Fruit fly (Drosophila melanogaster) whole organism, embryonic: ENCODE results near the gene bmm.

Source experiments
- Asciz ChIP-seq: fragments of 200-800 bp; sonication (Bioruptor generic); optimal IDR thresholded peaks from 2 replicates; lab custom pipeline; 2017; ENCODE audit warnings: missing biosample characterization, mild to moderate bottlenecking, missing genetic modification characterization, missing genetic modification reagents
- CG10654 ChIP-seq: fragments of 200-800 bp; sonication (Bioruptor generic); optimal IDR thresholded peaks from 2 replicates; lab custom pipeline; 2016; ENCODE audit warnings: missing biosample characterization, missing genetic modification characterization
- CG11695 ChIP-seq: fragments of 200-800 bp; sonication (Bioruptor generic); IDR thresholded peaks from 3 replicates; pipeline ENCODE4 v1.3.6; 2022; ENCODE audit warnings: missing biosample characterization, missing genetic modification characterization
- CG12071 ChIP-seq: fragments of 200-800 bp; sonication (Bioruptor generic); optimal IDR thresholded peaks from 3 replicates; lab custom pipeline; 2018; ENCODE audit warnings: missing biosample characterization, mild to moderate bottlenecking, missing genetic modification characterization
- CG12769 ChIP-seq: fragments of 200-800 bp; sonication (Bioruptor generic); optimal IDR thresholded peaks from 2 replicates; lab custom pipeline; 2019; ENCODE audit warnings: missing biosample characterization, mild to moderate bottlenecking, missing genetic modification characterization, moderate library complexity
- CG1602 ChIP-seq: fragments of 200-800 bp; sonication (Bioruptor generic); optimal IDR thresholded peaks from 3 replicates; lab custom pipeline; 2016; ENCODE audit warnings: missing biosample characterization, missing genetic modification characterization
- CG1647 ChIP-seq: fragments of 200-800 bp; sonication (Bioruptor generic); optimal IDR thresholded peaks from 3 replicates; lab custom pipeline; 2016; ENCODE audit warnings: missing biosample characterization, missing genetic modification characterization
- CG17361 ChIP-seq: fragments of 200-800 bp; sonication (Bioruptor generic); IDR thresholded peaks from 3 replicates; pipeline ENCODE4 v1.3.6; 2022; ENCODE audit warnings: missing biosample characterization, missing genetic modification characterization
- CG18599 ChIP-seq: fragments of 200-800 bp; sonication (Bioruptor generic); optimal IDR thresholded peaks from 3 replicates; lab custom pipeline; 2017; ENCODE audit warnings: missing biosample characterization, missing genetic modification characterization, mild to moderate bottlenecking, moderate library complexity, missing genetic modification reagents
- CG31388 ChIP-seq: fragments of 200-800 bp; sonication (Bioruptor generic); optimal IDR thresholded peaks from 2 replicates; lab custom pipeline; 2016; ENCODE audit warnings: missing biosample characterization, missing genetic modification characterization
- CG43689 ChIP-seq: fragments of 200-800 bp; sonication (Bioruptor generic); IDR thresholded peaks from 2 replicates; pipeline ENCODE4 v1.3.6; 2022; ENCODE audit warnings: missing biosample characterization, missing genetic modification characterization
- CG5245 ChIP-seq: fragments of 200-800 bp; sonication (Bioruptor generic); optimal IDR thresholded peaks from 3 replicates; lab custom pipeline; 2016; ENCODE audit warnings: missing biosample characterization, missing genetic modification characterization
- CG6654 ChIP-seq: fragments of 200-800 bp; sonication (Bioruptor generic); optimal IDR thresholded peaks from 2 replicates; lab custom pipeline; 2017; ENCODE audit warnings: missing biosample characterization, mild to moderate bottlenecking, missing genetic modification characterization
- CG6683 ChIP-seq: fragments of 200-800 bp; sonication (Bioruptor generic); optimal IDR thresholded peaks from 2 replicates; lab custom pipeline; 2017; ENCODE audit warnings: missing biosample characterization, mild to moderate bottlenecking, missing genetic modification characterization, missing genetic modification reagents
- CG6765 ChIP-seq: fragments of 200-800 bp; sonication (Bioruptor generic); optimal IDR thresholded peaks from 3 replicates; lab custom pipeline; 2017; ENCODE audit warnings: missing biosample characterization, mild to moderate bottlenecking, missing genetic modification characterization
- CG8478 ChIP-seq: fragments of >200 bp; optimal IDR thresholded peaks from 2 replicates; lab custom pipeline; 2018
- CTCF ChIP-seq: fragments of 200-800 bp; sonication (Bioruptor generic); optimal IDR thresholded peaks from 2 replicates; lab custom pipeline; 2017; ENCODE audit warnings: missing biosample characterization, mild to moderate bottlenecking, missing genetic modification characterization, moderate library complexity
- Eip74EF ChIP-seq, 2 experiments: fragments of 200-800 bp in 1 of 2; fragments of >200 bp in 1 of 2; sonication (Bioruptor generic) in 1 of 2; optimal IDR thresholded peaks; 2 replicates each; lab custom pipeline; 2017 to 2019; ENCODE audit warnings: missing biosample characterization in 2 of 2, missing genetic modification characterization in 2 of 2, mild to moderate bottlenecking in 1 of 2, moderate library complexity in 1 of 2
- H2.0 ChIP-seq: fragments of 200-800 bp; sonication (Bioruptor generic); IDR thresholded peaks from 2 replicates; pipeline ENCODE4 v1.3.6; 2022; ENCODE audit warnings: missing biosample characterization, missing genetic modification characterization
- HHEX ChIP-seq: fragments of 200-800 bp; sonication (Bioruptor generic); optimal IDR thresholded peaks from 3 replicates; lab custom pipeline; 2017; ENCODE audit warnings: missing biosample characterization, mild to moderate bottlenecking, missing genetic modification characterization, missing genetic modification reagents
- Jarid2 ChIP-seq: fragments of 200-800 bp; sonication (Bioruptor generic); optimal IDR thresholded peaks from 3 replicates; lab custom pipeline; 2017; ENCODE audit warnings: mild to moderate bottlenecking, missing biosample characterization, missing genetic modification reagents, missing genetic modification characterization
- NC2β ChIP-seq: fragments of 200-800 bp; sonication (Bioruptor generic); optimal IDR thresholded peaks from 2 replicates; lab custom pipeline; 2016; ENCODE audit warnings: missing biosample characterization, missing genetic modification characterization
- Nf-YA ChIP-seq: fragments of 200-800 bp; sonication (Bioruptor generic); IDR thresholded peaks from 2 replicates; pipeline ENCODE4 v1.3.6; 2022; ENCODE audit warnings: missing biosample characterization, missing genetic modification characterization
- Sin3A ChIP-seq: fragments of >200 bp; optimal IDR thresholded peaks from 2 replicates; lab custom pipeline; 2018
- Sry-β ChIP-seq: fragments of 200-800 bp; sonication (Bioruptor generic); optimal IDR thresholded peaks from 2 replicates; lab custom pipeline; 2018; ENCODE audit warnings: missing biosample characterization, mild to moderate bottlenecking, missing genetic modification characterization, moderate library complexity
- Vsx1 ChIP-seq: fragments of 200-800 bp; sonication (Bioruptor generic); optimal IDR thresholded peaks from 2 replicates; lab custom pipeline; 2017; ENCODE audit warnings: missing biosample characterization, mild to moderate bottlenecking, missing genetic modification characterization, missing genetic modification reagents
- ab ChIP-seq: fragments of 200-800 bp; sonication (Bioruptor generic); optimal IDR thresholded peaks from 2 replicates; lab custom pipeline; 2016; ENCODE audit warnings: missing biosample characterization, missing genetic modification characterization
- ac ChIP-seq: fragments of 200-800 bp; sonication (Bioruptor generic); optimal IDR thresholded peaks from 3 replicates; lab custom pipeline; 2017; ENCODE audit warnings: missing biosample characterization, mild to moderate bottlenecking, missing genetic modification characterization
- az2 ChIP-seq: fragments of 200-800 bp; sonication (Bioruptor generic); optimal IDR thresholded peaks from 3 replicates; lab custom pipeline; 2016; ENCODE audit warnings: missing biosample characterization, missing genetic modification characterization
- bab2 ChIP-seq: fragments of 200-800 bp; sonication (Bioruptor generic); optimal IDR thresholded peaks from 2 replicates; lab custom pipeline; 2016; ENCODE audit warnings: missing biosample characterization, missing genetic modification characterization
- dm ChIP-seq: fragments of 200-800 bp; sonication (Bioruptor generic); optimal IDR thresholded peaks from 3 replicates; lab custom pipeline; 2016; ENCODE audit warnings: missing biosample characterization, missing genetic modification characterization
- esg ChIP-seq: fragments of 200-800 bp; sonication (Bioruptor generic); conservative IDR thresholded peaks from 2 replicates; pipeline ENCODE4 v1.3.6; 2022; ENCODE audit warnings: missing biosample characterization, missing genetic modification characterization
- hth ChIP-seq: fragments of >200 bp; optimal IDR thresholded peaks from 2 replicates; lab custom pipeline; 2017; ENCODE audit warnings: inconsistent platforms
- insv ChIP-seq, 2 experiments: fragments of 200-800 bp; sonication (Bioruptor generic); optimal IDR thresholded peaks; 3 replicates each; lab custom pipeline; 2016 to 2018; ENCODE audit warnings: missing biosample characterization in 2 of 2, missing genetic modification characterization in 2 of 2
- jumu ChIP-seq: fragments of 200-800 bp; sonication (Bioruptor generic); optimal IDR thresholded peaks from 3 replicates; lab custom pipeline; 2016; ENCODE audit warnings: missing biosample characterization, missing genetic modification characterization
- lilli ChIP-seq: fragments of 200-800 bp; sonication (Bioruptor generic); optimal IDR thresholded peaks from 3 replicates; lab custom pipeline; 2016; ENCODE audit warnings: missing biosample characterization, missing genetic modification characterization
- maf-S ChIP-seq: fragments of 200-800 bp; sonication (Bioruptor generic); optimal IDR thresholded peaks from 2 replicates; lab custom pipeline; 2016; ENCODE audit warnings: missing biosample characterization, missing genetic modification characterization
- peb ChIP-seq: fragments of 200-800 bp; sonication (Bioruptor generic); IDR thresholded peaks from 2 replicates; pipeline ENCODE4 v1.3.6; 2022; ENCODE audit warnings: missing biosample characterization, missing genetic modification characterization
- prd ChIP-seq, 3 experiments: fragments of >200 bp in 2 of 3; fragments of 200-800 bp in 1 of 3; sonication (Bioruptor generic) in 1 of 3; optimal IDR thresholded peaks in 2 of 3; IDR thresholded peaks in 1 of 3; 2 replicates in 2 of 3; 3 replicates in 1 of 3; pipeline versions ENCODE4 v1.3.6 to Lab custom; 2017 to 2022; ENCODE audit warnings: missing biosample characterization in 1 of 3, missing genetic modification characterization in 1 of 3
- ranshi ChIP-seq: fragments of 200-800 bp; sonication (Bioruptor generic); IDR thresholded peaks from 2 replicates; pipeline ENCODE4 v1.3.6; 2022; ENCODE audit warnings: missing biosample characterization, missing genetic modification characterization
- repo ChIP-seq: fragments of 200-800 bp; sonication (Bioruptor generic); optimal IDR thresholded peaks from 2 replicates; lab custom pipeline; 2016; ENCODE audit warnings: missing biosample characterization, missing genetic modification characterization
- slp2 ChIP-seq: fragments of 200-800 bp; sonication (Bioruptor generic); optimal IDR thresholded peaks from 2 replicates; lab custom pipeline; 2016; ENCODE audit warnings: missing biosample characterization, missing genetic modification characterization
- sob ChIP-seq: fragments of 200-800 bp; sonication (Bioruptor generic); IDR thresholded peaks from 2 replicates; pipeline ENCODE4 v1.3.6; 2022; ENCODE audit warnings: missing biosample characterization, missing genetic modification characterization
- sr ChIP-seq: fragments of 200-800 bp; sonication (Bioruptor generic); IDR thresholded peaks from 3 replicates; pipeline ENCODE4 v1.3.6; 2022; ENCODE audit warnings: missing biosample characterization, missing genetic modification characterization
- tio ChIP-seq: fragments of 200-800 bp; sonication (Bioruptor generic); optimal IDR thresholded peaks from 2 replicates; lab custom pipeline; 2017; ENCODE audit warnings: missing biosample characterization, missing genetic modification characterization, inconsistent platforms
- tll ChIP-seq, 2 experiments: fragments of 200-800 bp in 1 of 2; fragments of >200 bp in 1 of 2; sonication (Bioruptor generic) in 1 of 2; optimal IDR thresholded peaks; 2 replicates each; lab custom pipeline; 2017 to 2019; ENCODE audit warnings: missing biosample characterization in 2 of 2, missing genetic modification characterization in 2 of 2, mild to moderate bottlenecking in 1 of 2, moderate library complexity in 1 of 2
- tx ChIP-seq: fragments of 200-800 bp; sonication (Bioruptor generic); optimal IDR thresholded peaks from 2 replicates; lab custom pipeline; 2016; ENCODE audit warnings: missing biosample characterization, missing genetic modification characterization
- unpg ChIP-seq: fragments of 200-800 bp; sonication (Bioruptor generic); optimal IDR thresholded peaks from 3 replicates; lab custom pipeline; 2018; ENCODE audit warnings: missing biosample characterization, mild to moderate bottlenecking, missing genetic modification characterization, moderate library complexity
- vnd ChIP-seq: fragments of 200-800 bp; sonication (Bioruptor generic); IDR thresholded peaks from 3 replicates; pipeline ENCODE4 v1.3.6; 2022; ENCODE audit warnings: missing biosample characterization, missing genetic modification characterization; ENCODE audit not compliant: partially characterized antibody
- zf30C ChIP-seq: fragments of 200-800 bp; sonication (Bioruptor generic); optimal IDR thresholded peaks from 3 replicates; lab custom pipeline; 2018; ENCODE audit warnings: missing biosample characterization, mild to moderate bottlenecking, missing genetic modification characterization

The bmm gene

DNA sequence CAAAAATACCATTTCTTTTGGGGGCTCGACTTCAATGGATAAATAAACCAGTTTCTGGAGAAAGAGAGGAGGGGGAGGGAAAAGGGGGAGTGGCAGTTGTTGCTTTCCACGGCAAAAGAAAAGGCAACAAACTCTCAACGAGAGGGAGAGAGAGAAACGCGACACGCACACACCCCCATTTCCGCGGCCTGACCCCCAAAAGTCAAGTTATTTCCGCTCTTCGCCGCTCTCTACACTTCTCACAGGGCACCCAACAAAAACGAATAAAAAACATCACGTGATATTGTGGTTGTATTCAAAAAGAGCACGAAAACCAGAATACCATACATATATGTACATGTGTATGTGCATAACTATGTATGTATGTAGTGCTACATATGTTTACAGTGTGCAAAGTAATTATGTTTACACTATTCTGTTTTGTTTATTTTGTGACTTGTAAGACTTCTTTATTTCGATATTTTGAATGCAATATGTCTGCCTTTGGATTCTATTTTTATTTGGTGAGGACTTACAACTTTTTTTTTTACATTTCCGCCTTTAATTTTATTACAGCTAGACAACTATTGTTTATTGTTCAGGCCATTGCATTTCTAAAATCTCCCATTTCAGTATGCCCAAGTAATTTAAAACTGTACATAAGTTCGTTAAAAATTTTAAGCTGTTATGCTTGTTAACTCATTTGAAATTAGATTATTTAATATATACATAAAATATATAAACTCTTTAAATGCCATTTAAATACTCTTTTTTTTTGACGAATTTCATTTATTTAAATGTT is 4.9 kb downstream of the bmm start (continued):
- TF ChIP-seq CG17361 (GFP tag; lab: Robert Waterston, UW) (peak; percentile 97), CG8478 (lab: Kevin White, UChicago) (no peak), sr (GFP tag; lab: Robert Waterston, UW) (no peak; the same call in 2 of the 3 replicates), tio (GFP tag; lab: Kevin White, UChicago) (peak; percentile 63), Nf-YA (GFP tag; lab: Robert Waterston, UW) (no peak), CG10654 (GFP tag; lab: Kevin White, UChicago) (peak; percentile 2), unpg (peak; percentile 48), HHEX (GFP tag; lab: Kevin White, UChicago) (peak; percentile 65), CG31388 (GFP tag; lab: Kevin White, UChicago) (peak; percentile 14), az2 (GFP tag; lab: Kevin White, UChicago) (peak; percentile 60), CG18599 (GFP tag; lab: Kevin White, UChicago) (peak; percentile 53), peb (GFP tag; lab: Robert Waterston, UW) (no peak), insv (GFP tag; optimal IDR thresholded peaks at IDR 0.05; lab: Kevin White, UChicago) (peak in 1 of 2 experiments; percentile 54), Vsx1 (GFP tag; lab: Kevin White, UChicago) (peak; percentile 45), zf30C (GFP tag; lab: Kevin White, UChicago) (peak; percentile 36), prd (optimal IDR thresholded peaks at IDR 0.05; lab: Kevin White, UChicago) (no peak), prd (GFP tag; IDR thresholded peaks at IDR 0.05; lab: Robert Waterston, UW) (peak; percentile 51; the same call in 1 of the 3 replicates), CG1602 (GFP tag; lab: Kevin White, UChicago) (peak; percentile 58), ranshi (GFP tag; lab: Robert Waterston, UW) (no peak), bab2 (GFP tag; lab: Kevin White, UChicago) (peak; percentile 31), maf-S (GFP tag; lab: Kevin White, UChicago) (peak; percentile 28), CG6683 (peak; percentile 72), tll (GFP tag; optimal IDR thresholded peaks at IDR 0.05; lab: Kevin White, UChicago) (peak in 1 of 2 experiments; percentile 78), Sin3A (lab: Kevin White, UChicago) (no peak), tx (GFP tag; lab: Kevin White, UChicago) (peak; percentile 15), Sry-β (GFP tag; lab: Kevin White, UChicago) (peak; percentile 23), dm (GFP tag; lab: Kevin White, UChicago) (no peak), sob (GFP tag; lab: Robert Waterston, UW) (peak; percentile 38; the same call in 1 of the 2 replicates), CTCF (peak; percentile 8), lilli (GFP tag; lab: Kevin White, UChicago) (peak; percentile 8), jumu (no peak), Asciz (GFP tag; lab: Kevin White, UChicago) (peak; percentile 71), esg (GFP tag; lab: Robert Waterston, UW) (no peak; the same call in 1 of the 2 replicates), Jarid2 (GFP tag; lab: Kevin White, UChicago) (peak; percentile 33), CG5245 (GFP tag; lab: Kevin White, UChicago) (peak; percentile 32), slp2 (GFP tag; lab: Kevin White, UChicago) (no peak), CG6765 (GFP tag; lab: Kevin White, UChicago) (peak; percentile 59), CG11695 (0 out of 3 replicates have a peak, but pooled peaks have one; percentile 39), CG1647 (GFP tag; lab: Kevin White, UChicago) (no peak), CG12769 (peak; percentile 81), ac (GFP tag; lab: Kevin White, UChicago) (peak; percentile 16), vnd (GFP tag; lab: Robert Waterston, UW) (no peak), CG6654 (GFP tag; lab: Kevin White, UChicago) (peak; percentile 60), hth (lab: Kevin White, UChicago) (no peak), CG12071 (peak; percentile 75), ab (no peak), H2.0 (0 out of 2 replicates have a peak, but pooled peaks have one; percentile 2), NC2β (GFP tag; lab: Kevin White, UChicago) (peak; percentile 9), repo (GFP tag; lab: Kevin White, UChicago) (no peak), CG43689 (GFP tag; lab: Robert Waterston, UW) (no peak), Eip74EF (GFP tag; optimal IDR thresholded peaks at IDR 0.05; lab: Kevin White, UChicago) (peak in 1 of 2 experiments; percentile 98)
